Worm (Caenorhabditis elegans): ENCODE measurements around the gene rap-3.

rap-3 gene

ce11 chrIV:11142314-11143227 lies 34.5 kb upstream of the rap-3 start, which contains the start of gene skih-2 (continued):
- TF ChIP-seq snpc-1.3 (tag; optimal IDR thresholded peaks at IDR 0.05; ENCODE audit: insufficient read depth) (no peak), mes-4 (tag; optimal IDR thresholded peaks at IDR 0.05) (no peak), egrh-3 (GFP tag; IDR thresholded peaks at IDR 0.05) (no peak), bed-1 (GFP tag; IDR thresholded peaks at IDR 0.05) (no peak), ztf-22 (GFP tag; optimal IDR thresholded peaks at IDR 0.05) (no peak), hsf-1 (GFP tag; IDR thresholded peaks at IDR 0.05) (peak; percentile 98), snpc-4 (GFP tag; optimal IDR thresholded peaks at IDR 0.05) (no peak), snpc-4 (tag; optimal IDR thresholded peaks at IDR 0.05) (peak in 2 of 4 experiments; percentile 16 to 20), zfh-2 (GFP tag; conservative IDR thresholded peaks at IDR 0.05) (no peak), madf-8 (GFP tag; conservative IDR thresholded peaks at IDR 0.05) (peak; percentile 78), madf-3 (GFP tag; IDR thresholded peaks at IDR 0.05) (no peak), rec-8 (tag; optimal IDR thresholded peaks at IDR 0.05) (no peak), mxl-1 (tag; optimal IDR thresholded peaks at IDR 0.05) (no peak), snpc-3.4 (tag; optimal IDR thresholded peaks at IDR 0.05) (peak; percentile 14), B0261.1 (tag; optimal IDR thresholded peaks at IDR 0.05) (no peak), rpc-1 (optimal IDR thresholded peaks at IDR 0.05) (no peak), rpc-1 (tag; optimal IDR thresholded peaks at IDR 0.05) (no peak), F57A8.1 (GFP tag; optimal IDR thresholded peaks at IDR 0.05) (no peak), snpc-1.1 (tag; optimal IDR thresholded peaks at IDR 0.05; ENCODE audit: insufficient read depth) (no peak), mcd-1 (GFP tag; IDR thresholded peaks at IDR 0.05) (no peak), die-1 (tag; optimal IDR thresholded peaks at IDR 0.05) (no peak), C17E4.6 (GFP tag; IDR thresholded peaks at IDR 0.05) (no peak), dpff-1 (tag; optimal IDR thresholded peaks at IDR 0.05) (no peak), efl-1 (GFP tag; optimal IDR thresholded peaks at IDR 0.05) (peak; percentile 72), tbx-9 (tag; optimal IDR thresholded peaks at IDR 0.05; ENCODE audit: borderline replicate concordance) (no peak), ZK185.1 (tag; optimal IDR thresholded peaks at IDR 0.05; ENCODE audit: poor library complexity, severe bottlenecking) (no peak), egl-44 (GFP tag; IDR thresholded peaks at IDR 0.05) (no peak), sptf-2 (GFP tag; optimal IDR thresholded peaks at IDR 0.05) (no peak), atf-7 (tag; optimal IDR thresholded peaks at IDR 0.05) (no peak), Y67H2A.10 (GFP tag; conservative IDR thresholded peaks at IDR 0.05) (no peak), F39B2.1 (GFP tag; IDR thresholded peaks at IDR 0.05) (no peak), unc-62 (GFP tag; optimal IDR thresholded peaks at IDR 0.05) (no peak), T26A5.8 (tag; optimal IDR thresholded peaks at IDR 0.05) (no peak), nfya-1 (tag; optimal IDR thresholded peaks at IDR 0.05; ENCODE audit: borderline replicate concordance, insufficient read depth) (no peak), ceh-58 (GFP tag; IDR thresholded peaks at IDR 0.05) (no peak), F10E7.11 (tag; optimal IDR thresholded peaks at IDR 0.05) (no peak), tlf-1 (GFP tag; optimal IDR thresholded peaks at IDR 0.05) (no peak), dpl-1 (GFP tag; optimal IDR thresholded peaks at IDR 0.05) (peak; percentile 70), F55B11.4 (tag; optimal IDR thresholded peaks at IDR 0.05; ENCODE audit: borderline replicate concordance, insufficient read depth) (no peak), nhr-27 (tag; optimal IDR thresholded peaks at IDR 0.05) (no peak), hrde-1 (tag; optimal IDR thresholded peaks at IDR 0.05; ENCODE audit: borderline replicate concordance) (no peak), nfyb-1 (GFP tag; IDR thresholded peaks at IDR 0.05) (peak; percentile 45; the same call in 1 of the 2 replicates), Y53F4B.3 (GFP tag; IDR thresholded peaks at IDR 0.05) (no peak), B0035.1 (tag; optimal IDR thresholded peaks at IDR 0.05) (no peak), F52B5.7 (tag; optimal IDR thresholded peaks at IDR 0.05) (no peak), nhr-179 (tag; optimal IDR thresholded peaks at IDR 0.05) (no peak)

Measured in whole organism, young adult.